Fruit fly (Drosophila melanogaster) whole organism, prepupa: ENCODE data around the gene CG3330.

Experiments used
- Blimp-1 ChIP-seq: fragments of 200-800 bp; sonication (Bioruptor generic); optimal IDR thresholded peaks from 3 replicates; lab custom pipeline; 2017; ENCODE audit warnings: missing biosample characterization, missing genetic modification characterization, mild to moderate bottlenecking, moderate library complexity, missing genetic modification reagents
- CG10631 ChIP-seq: fragments of 200-800 bp; sonication (Bioruptor generic); optimal IDR thresholded peaks from 2 replicates; lab custom pipeline; 2016; ENCODE audit warnings: missing biosample characterization, missing genetic modification characterization
- CG10669 ChIP-seq: fragments of 200-800 bp; sonication (Bioruptor generic); optimal IDR thresholded peaks from 3 replicates; lab custom pipeline; 2018; ENCODE audit warnings: missing biosample characterization, mild to moderate bottlenecking, missing genetic modification characterization, moderate library complexity
- CG11762 ChIP-seq: fragments of 200-800 bp; sonication (Bioruptor generic); optimal IDR thresholded peaks from 3 replicates; lab custom pipeline; 2016; ENCODE audit warnings: missing biosample characterization, missing genetic modification characterization; ENCODE audit not compliant: insufficient read depth
- CG11902 ChIP-seq: fragments of 200-800 bp; sonication (Bioruptor generic); optimal IDR thresholded peaks from 3 replicates; lab custom pipeline; 2016; ENCODE audit warnings: missing biosample characterization, missing genetic modification characterization
- CG15336 ChIP-seq: fragments of 200-800 bp; sonication (Bioruptor generic); IDR thresholded peaks from 2 replicates; pipeline ENCODE4 v1.3.6; 2022; ENCODE audit warnings: missing biosample characterization, missing genetic modification characterization
- CG16779 ChIP-seq: fragments of 200-800 bp; sonication (Bioruptor generic); optimal IDR thresholded peaks from 3 replicates; lab custom pipeline; 2017; ENCODE audit warnings: missing biosample characterization, mild to moderate bottlenecking, missing genetic modification characterization
- CG31627 ChIP-seq: fragments of 200-800 bp; sonication (Bioruptor generic); optimal IDR thresholded peaks from 3 replicates; lab custom pipeline; 2016; ENCODE audit warnings: missing biosample characterization, missing genetic modification characterization
- CG34406 ChIP-seq: fragments of 200-800 bp; sonication (Bioruptor generic); optimal IDR thresholded peaks from 3 replicates; lab custom pipeline; 2016; ENCODE audit warnings: missing biosample characterization, missing genetic modification characterization
- CG3919 ChIP-seq: fragments of 200-800 bp; sonication (Bioruptor generic); optimal IDR thresholded peaks from 3 replicates; lab custom pipeline; 2016; ENCODE audit warnings: missing biosample characterization, missing genetic modification characterization
- CG4318 ChIP-seq: fragments of 200-800 bp; sonication (Bioruptor generic); optimal IDR thresholded peaks from 3 replicates; lab custom pipeline; 2017; ENCODE audit warnings: missing biosample characterization, mild to moderate bottlenecking, missing genetic modification characterization
- CG6276 ChIP-seq: fragments of 200-800 bp; sonication (Bioruptor generic); optimal IDR thresholded peaks from 2 replicates; lab custom pipeline; 2017; ENCODE audit warnings: missing biosample characterization, mild to moderate bottlenecking, missing genetic modification characterization
- CG6808 ChIP-seq: fragments of 200-800 bp; sonication (Bioruptor generic); optimal IDR thresholded peaks from 3 replicates; lab custom pipeline; 2017; ENCODE audit warnings: missing biosample characterization, missing genetic modification characterization, mild to moderate bottlenecking, moderate library complexity, missing genetic modification reagents
- CG6854 ChIP-seq: fragments of 200-800 bp; sonication (Bioruptor generic); optimal IDR thresholded peaks from 2 replicates; lab custom pipeline; 2017; ENCODE audit warnings: missing biosample characterization, mild to moderate bottlenecking, missing genetic modification characterization
- CG8632 ChIP-seq: fragments of 200-800 bp; sonication (Bioruptor generic); optimal IDR thresholded peaks from 3 replicates; lab custom pipeline; 2016; ENCODE audit warnings: missing biosample characterization, missing genetic modification characterization
- CG9139 ChIP-seq: fragments of 200-800 bp; sonication (Bioruptor generic); optimal IDR thresholded peaks from 3 replicates; lab custom pipeline; 2017; ENCODE audit warnings: missing biosample characterization, mild to moderate bottlenecking, missing genetic modification characterization
- Eip75B ChIP-seq: fragments of 200-800 bp; sonication (Bioruptor generic); optimal IDR thresholded peaks from 3 replicates; lab custom pipeline; 2016; ENCODE audit warnings: missing biosample characterization, missing genetic modification characterization
- Eip78C ChIP-seq: fragments of 200-800 bp; sonication (Bioruptor generic); peaks from one replicate; lab custom pipeline; 2016; ENCODE audit warnings: missing biosample characterization, missing genetic modification characterization
- Eip93F ChIP-seq: fragments of 200-800 bp; sonication (Bioruptor generic); optimal IDR thresholded peaks from 2 replicates; lab custom pipeline; 2016; ENCODE audit warnings: missing biosample characterization, mild to moderate bottlenecking, missing genetic modification characterization
- Ets21C ChIP-seq: fragments of 200-800 bp; sonication (Bioruptor generic); optimal IDR thresholded peaks from 3 replicates; lab custom pipeline; 2016; ENCODE audit warnings: missing biosample characterization, missing genetic modification characterization
- Ets96B ChIP-seq: fragments of 200-800 bp; optimal IDR thresholded peaks from 2 replicates; lab custom pipeline; 2019; ENCODE audit warnings: missing biosample characterization, mild to moderate bottlenecking, missing genetic modification characterization, moderate library complexity
- Hr39 ChIP-seq: fragments of 200-800 bp; sonication (Bioruptor generic); optimal IDR thresholded peaks from 2 replicates; lab custom pipeline; 2016; ENCODE audit warnings: missing biosample characterization, missing genetic modification characterization
- Lpt ChIP-seq: fragments of 200-800 bp; sonication (Bioruptor generic); optimal IDR thresholded peaks from 3 replicates; lab custom pipeline; 2016; ENCODE audit warnings: missing biosample characterization, missing genetic modification characterization
- Met ChIP-seq: fragments of 200-800 bp; sonication (Bioruptor generic); optimal IDR thresholded peaks from 3 replicates; lab custom pipeline; 2016; ENCODE audit warnings: missing biosample characterization, missing genetic modification characterization
- Smox ChIP-seq: fragments of 200-800 bp; sonication (Bioruptor generic); optimal IDR thresholded peaks from 3 replicates; lab custom pipeline; 2016; ENCODE audit warnings: missing biosample characterization, missing genetic modification characterization
- Sox102F ChIP-seq: fragments of 200-800 bp; sonication (Bioruptor generic); optimal IDR thresholded peaks from 2 replicates; lab custom pipeline; 2016; ENCODE audit warnings: missing biosample characterization, mild to moderate bottlenecking, missing genetic modification characterization
- Sox15 ChIP-seq: fragments of 200-800 bp; sonication (Bioruptor generic); optimal IDR thresholded peaks from 3 replicates; lab custom pipeline; 2016; ENCODE audit warnings: missing biosample characterization, missing genetic modification characterization
- achi ChIP-seq: fragments of 200-800 bp; sonication (Bioruptor generic); optimal IDR thresholded peaks from 3 replicates; lab custom pipeline; 2016; ENCODE audit warnings: missing biosample characterization, missing genetic modification characterization
- cyc ChIP-seq: fragments of 200-800 bp; sonication (Bioruptor generic); optimal IDR thresholded peaks from 3 replicates; lab custom pipeline; 2016; ENCODE audit warnings: missing biosample characterization, missing genetic modification characterization
- dac ChIP-seq: fragments of 200-800 bp; sonication (Bioruptor generic); optimal IDR thresholded peaks from 2 replicates; lab custom pipeline; 2017; ENCODE audit warnings: missing biosample characterization, mild to moderate bottlenecking, missing genetic modification characterization
- eg ChIP-seq: fragments of 200-800 bp; sonication (Bioruptor generic); IDR thresholded peaks from 3 replicates; pipeline ENCODE4 v1.3.6; 2022; ENCODE audit warnings: missing biosample characterization, missing genetic modification characterization
- fd59A ChIP-seq: fragments of 200-800 bp; sonication (Bioruptor generic); optimal IDR thresholded peaks from 2 replicates; lab custom pipeline; 2017; ENCODE audit warnings: missing biosample characterization, mild to moderate bottlenecking, missing genetic modification characterization, missing genetic modification reagents
- fd85E ChIP-seq: fragments of 200-800 bp; sonication (Bioruptor generic); optimal IDR thresholded peaks from 3 replicates; lab custom pipeline; 2016; ENCODE audit warnings: missing biosample characterization, missing genetic modification characterization
- lz ChIP-seq: fragments of 200-800 bp; sonication (Bioruptor generic); optimal IDR thresholded peaks from 3 replicates; lab custom pipeline; 2016; ENCODE audit warnings: missing biosample characterization, missing genetic modification characterization
- net ChIP-seq: fragments of 200-800 bp; sonication (Bioruptor generic); optimal IDR thresholded peaks from 3 replicates; lab custom pipeline; 2016; ENCODE audit warnings: missing biosample characterization, missing genetic modification characterization
- spab ChIP-seq: fragments of 200-800 bp; sonication (Bioruptor generic); optimal IDR thresholded peaks from 2 replicates; lab custom pipeline; 2017; ENCODE audit warnings: missing biosample characterization, mild to moderate bottlenecking, missing genetic modification characterization, missing genetic modification reagents
- ss ChIP-seq, 2 experiments: fragments of 200-800 bp; sonication (Bioruptor generic); optimal IDR thresholded peaks; 2 replicates in 1 of 2; 3 replicates in 1 of 2; lab custom pipeline; 2017 to 2018; ENCODE audit warnings: mild to moderate bottlenecking in 2 of 2, missing biosample characterization in 2 of 2, missing genetic modification characterization in 2 of 2, moderate library complexity in 1 of 2
- svp ChIP-seq: fragments of 200-800 bp; sonication (Bioruptor generic); peaks from one replicate; lab custom pipeline; 2016; ENCODE audit warnings: missing biosample characterization, missing genetic modification characterization
- topi ChIP-seq: fragments of 200-800 bp; sonication (Bioruptor generic); optimal IDR thresholded peaks from 3 replicates; lab custom pipeline; 2016; ENCODE audit warnings: missing biosample characterization, missing genetic modification characterization

CG3330 gene

DNA sequence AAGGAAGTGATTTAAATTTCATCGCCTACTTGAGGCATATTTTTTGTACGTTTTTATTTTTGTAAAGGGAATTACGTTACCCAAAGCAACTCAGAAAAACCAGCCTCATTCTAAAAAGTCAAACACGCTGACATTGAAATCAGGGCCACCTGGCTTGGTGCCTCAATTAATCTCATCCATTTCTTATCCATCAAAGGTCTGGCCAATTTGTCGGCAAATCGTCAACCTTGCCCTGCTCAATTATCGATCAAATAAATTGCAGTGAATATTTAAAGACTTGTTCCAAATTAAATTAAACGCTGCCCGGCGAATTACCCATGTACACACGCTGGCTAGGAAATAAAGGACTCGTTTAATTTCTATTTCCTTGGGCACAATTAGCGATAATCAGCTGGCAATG, at the start of gene CG3330:
TSS of gene CG3330 (minus strand) at position 101 of the 400 bp plus-strand sequence.
- no peak for TF ChIP-seq CG34406 (GFP tag; lab: Kevin White, UChicago)
- no peak for TF ChIP-seq fd85E (GFP tag; lab: Kevin White, UChicago)
- no peak for TF ChIP-seq Lpt
- TF ChIP-seq CG16779 (tag; lab: Kevin White, UChicago) = no peak

DNA sequence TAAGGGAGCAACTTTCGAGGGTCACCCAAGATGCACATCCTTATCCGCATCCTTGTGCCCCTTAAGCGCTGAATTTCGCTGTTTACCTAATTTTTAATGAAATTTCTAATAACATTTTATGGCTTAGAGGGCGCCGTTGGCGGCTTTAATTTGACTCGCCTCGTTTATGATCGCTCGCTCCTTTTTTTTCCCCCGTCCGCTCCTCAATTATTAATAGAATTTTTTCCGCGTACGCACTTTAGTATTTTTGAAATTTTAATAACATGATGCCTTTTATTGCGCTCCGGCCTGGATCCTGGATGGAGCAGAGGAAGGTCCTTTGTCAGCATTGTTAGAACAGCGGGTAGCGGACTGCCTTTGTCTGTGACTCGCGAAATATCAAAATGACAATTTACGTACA, 37.9 kb upstream of the CG3330 start, which contains the start of gene CG46335:
TSS of gene CG46335 (minus strand) at position 101 of the 400 bp plus-strand sequence.
- TF ChIP-seq spab (GFP tag; lab: Kevin White, UChicago) (no peak), lz (GFP tag; lab: Kevin White, UChicago) (no peak), Sox102F (no peak), CG11762 (no peak), ss (GFP tag; optimal IDR thresholded peaks at IDR 0.05; lab: Kevin White, UChicago) (no peak), eg (no peak), CG11902 (no peak), fd59A (no peak), CG3919 (GFP tag; lab: Kevin White, UChicago) (no peak), Met (no peak), Eip78C (GFP tag; lab: Kevin White, UChicago) (no peak), Eip75B (GFP tag; lab: Kevin White, UChicago) (no peak), CG6276 (no peak), CG4318 (no peak), CG34406 (GFP tag; lab: Kevin White, UChicago) (no peak), cyc (GFP tag; lab: Kevin White, UChicago) (no peak), achi (GFP tag; lab: Kevin White, UChicago) (no peak), CG8632 (no peak), Ets96B (no peak)

dm6 chr3R:27340322-27340721, 9.6 kb upstream of the CG3330 start, which contains the start of gene CG42534:
TSS of gene CG42534 (plus strand) at chr3R:27340622.
- no peak for TF ChIP-seq topi (GFP tag; lab: Kevin White, UChicago)
- no peak for TF ChIP-seq CG6854
- no peak for TF ChIP-seq Smox (GFP tag; lab: Kevin White, UChicago)
- TF ChIP-seq Ets21C (GFP tag; lab: Kevin White, UChicago) = no peak
- TF ChIP-seq Sox102F = no peak
- no peak for TF ChIP-seq CG16779 (tag; lab: Kevin White, UChicago)
- no peak for TF ChIP-seq CG6808
- no peak for TF ChIP-seq Sox15 (GFP tag; lab: Kevin White, UChicago)
- TF ChIP-seq CG4318 = no peak

dm6 chr3R:27322225-27322624, 8.5 kb downstream of the CG3330 start, which contains the start of gene CG3339:
TSS of gene CG3339 (minus strand) at chr3R:27322325.
- TF ChIP-seq CG4318 = no peak
- no peak for TF ChIP-seq Sox15 (GFP tag; lab: Kevin White, UChicago)
- no peak for TF ChIP-seq Blimp-1
- no peak for TF ChIP-seq ss (GFP tag; optimal IDR thresholded peaks at IDR 0.05; lab: Kevin White, UChicago)
- TF ChIP-seq CG11902 = no peak
- TF ChIP-seq Sox102F = no peak
- no peak for TF ChIP-seq CG11762
- TF ChIP-seq lz (GFP tag; lab: Kevin White, UChicago) = no peak
- no peak for TF ChIP-seq CG10669 (GFP tag; lab: Kevin White, UChicago)
- TF ChIP-seq Eip93F (GFP tag; lab: Kevin White, UChicago) = no peak
- TF ChIP-seq net = no peak
- TF ChIP-seq CG31627 (GFP tag; lab: Kevin White, UChicago) = no peak
- no peak for TF ChIP-seq fd59A
- no peak for TF ChIP-seq Hr39 (GFP tag; lab: Kevin White, UChicago)

DNA sequence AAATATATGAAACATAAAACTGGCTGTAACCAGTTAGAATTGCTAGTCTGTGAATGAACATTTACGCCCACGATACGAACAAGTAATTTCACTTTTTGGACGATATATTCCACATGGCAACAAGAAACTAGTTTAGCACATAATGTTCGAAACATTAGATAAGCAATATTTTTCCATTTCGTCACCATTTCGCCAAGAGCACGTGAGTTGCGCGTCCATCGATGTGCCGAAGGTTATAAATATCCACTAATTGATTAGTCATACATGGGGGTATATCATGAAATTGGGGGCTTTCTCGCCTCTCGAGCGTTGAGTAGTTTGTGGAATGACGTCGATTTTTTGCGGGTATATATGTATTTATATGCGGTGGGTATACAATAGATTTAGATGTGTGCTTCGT, 36.6 kb downstream of the CG3330 start:
- TF ChIP-seq CG6808 (no peak), eg (no peak), Ets96B (no peak), CG9139 (no peak), CG6854 (no peak), fd59A (no peak), dac (no peak), CG15336 (GFP tag; lab: Robert Waterston, UW) (no peak), svp (GFP tag; lab: Kevin White, UChicago) (no peak), CG10631 (GFP tag; lab: Kevin White, UChicago) (no peak), cyc (GFP tag; lab: Kevin White, UChicago) (no peak), spab (GFP tag; lab: Kevin White, UChicago) (no peak), achi (GFP tag; lab: Kevin White, UChicago) (no peak), Met (no peak)
